Worm (Caenorhabditis elegans) whole organism, young adult: ENCODE measurements around the gene kvs-1.

Source experiments
- B0019.2 ChIP-seq: fragments of 200-800 bp; sonication (Bioruptor generic); conservative IDR thresholded peaks from 2 replicates; pipeline ENCODE4 v1.3.6; 2022; ENCODE audit warnings: missing genetic modification reagents, missing genetic modification characterization, missing compliant biosample characterization
- C06A6.2 ChIP-seq: fragments of 200-800 bp; sonication (Bioruptor generic); conservative IDR thresholded peaks from 2 replicates; pipeline ENCODE4 v1.3.6; 2022; ENCODE audit warnings: missing genetic modification characterization, missing compliant biosample characterization
- D2030.7 ChIP-seq: fragments of 200-800 bp; sonication (Bioruptor generic); IDR thresholded peaks from 2 replicates; pipeline ENCODE4 v1.3.6; 2022; ENCODE audit warnings: missing genetic modification reagents, missing genetic modification characterization, missing compliant biosample characterization
- F10E7.11 ChIP-seq: sonication (generic microtip); optimal IDR thresholded peaks from 2 replicates; lab custom pipeline; 2017; ENCODE audit warnings: mild to moderate bottlenecking, missing genetic modification characterization, moderate library complexity, missing compliant biosample characterization
- F22D6.2 ChIP-seq: sonication (generic microtip); optimal IDR thresholded peaks from 2 replicates; lab custom pipeline; 2016; ENCODE audit warnings: mild to moderate bottlenecking, missing genetic modification characterization, missing compliant biosample characterization
- F23B12.7 ChIP-seq: sonication (generic microtip); optimal IDR thresholded peaks from 2 replicates; lab custom pipeline; 2017; ENCODE audit warnings: missing genetic modification characterization, mild to moderate bottlenecking, missing compliant biosample characterization, antibody characterized with exemption, moderate library complexity; ENCODE audit not compliant: insufficient read depth
- F39B2.1 ChIP-seq: fragments of 200-800 bp; sonication (Bioruptor generic); IDR thresholded peaks from 2 replicates; pipeline ENCODE4 v1.3.6; 2022; ENCODE audit warnings: missing genetic modification reagents, missing genetic modification characterization, missing compliant biosample characterization
- F52B5.7 ChIP-seq: sonication (generic microtip); optimal IDR thresholded peaks from 2 replicates; lab custom pipeline; 2016; ENCODE audit warnings: mild to moderate bottlenecking, missing genetic modification characterization, missing compliant biosample characterization
- F55B11.4 ChIP-seq: sonication (generic microtip); optimal IDR thresholded peaks from 2 replicates; lab custom pipeline; 2016; ENCODE audit warnings: missing compliant biosample characterization, missing genetic modification characterization, borderline replicate concordance; ENCODE audit not compliant: insufficient read depth
- F57A8.1 ChIP-seq: fragments of 200-800 bp; sonication (Bioruptor generic); optimal IDR thresholded peaks from 2 replicates; lab custom pipeline; 2018; ENCODE audit warnings: mild to moderate bottlenecking, missing genetic modification characterization, moderate library complexity, missing compliant biosample characterization
- T07F8.4 ChIP-seq: sonication (generic microtip); optimal IDR thresholded peaks from 2 replicates; lab custom pipeline; 2016; ENCODE audit warnings: mild to moderate bottlenecking, missing genetic modification characterization, moderate library complexity, missing compliant biosample characterization
- Y95B8A.8 ChIP-seq: fragments of 200-800 bp; sonication (Bioruptor generic); IDR thresholded peaks from 2 replicates; pipeline ENCODE4 v1.3.6; 2022; ENCODE audit warnings: missing genetic modification reagents, missing genetic modification characterization, missing compliant biosample characterization
- ama-1 ChIP-seq, 3 experiments: fragments of 150-350 bp in 1 of 3; sonication (generic microtip) in 2 of 3; optimal IDR thresholded peaks; 2 replicates each; lab custom pipeline; 2014 to 2018; ENCODE audit warnings: missing biosample characterization in 2 of 3, missing genetic modification characterization in 2 of 3, missing genetic modification reagents in 2 of 3
- aptf-2 ChIP-seq: fragments of 200-800 bp; sonication (Bioruptor generic); conservative IDR thresholded peaks from 2 replicates; pipeline ENCODE4 v1.3.6; 2022; ENCODE audit warnings: missing genetic modification reagents, missing genetic modification characterization, missing compliant biosample characterization
- aptf-3 ChIP-seq: fragments of 200-800 bp; sonication (Bioruptor generic); IDR thresholded peaks from 2 replicates; pipeline ENCODE4 v1.3.6; 2022; ENCODE audit warnings: missing genetic modification characterization, missing compliant biosample characterization
- athp-1 ChIP-seq: sonication (generic microtip); optimal IDR thresholded peaks from 2 replicates; lab custom pipeline; 2017; ENCODE audit warnings: mild to moderate bottlenecking, missing genetic modification characterization, missing compliant biosample characterization
- bed-1 ChIP-seq: fragments of 200-800 bp; sonication (Bioruptor generic); IDR thresholded peaks from 2 replicates; pipeline ENCODE4 v1.3.6; 2022; ENCODE audit warnings: missing genetic modification reagents, missing genetic modification characterization, missing compliant biosample characterization
- cebp-2 ChIP-seq: fragments of 200-800 bp; sonication (Bioruptor generic); IDR thresholded peaks from 2 replicates; pipeline ENCODE4 v1.3.6; 2022; ENCODE audit warnings: missing genetic modification characterization, missing compliant biosample characterization
- ceh-27 ChIP-seq: fragments of 200-800 bp; sonication (Bioruptor generic); optimal IDR thresholded peaks from 2 replicates; lab custom pipeline; 2018; ENCODE audit warnings: mild to moderate bottlenecking, missing genetic modification characterization, moderate library complexity, missing compliant biosample characterization
- ceh-40 ChIP-seq: fragments of 200-800 bp; sonication (Bioruptor generic); IDR thresholded peaks from 2 replicates; pipeline ENCODE4 v1.3.6; 2022; ENCODE audit warnings: missing genetic modification characterization, missing compliant biosample characterization
- ceh-58 ChIP-seq: fragments of 200-800 bp; sonication (Bioruptor generic); IDR thresholded peaks from 2 replicates; pipeline ENCODE4 v1.3.6; 2022; ENCODE audit warnings: missing genetic modification characterization, missing compliant biosample characterization
- dpff-1 ChIP-seq: sonication (generic microtip); optimal IDR thresholded peaks from 2 replicates; lab custom pipeline; 2017; ENCODE audit warnings: mild to moderate bottlenecking, missing genetic modification characterization, missing compliant biosample characterization
- efl-1 ChIP-seq: fragments of 150-350 bp; optimal IDR thresholded peaks from 2 replicates; lab custom pipeline; 2014; ENCODE audit warnings: missing biosample characterization, missing genetic modification reagents, missing genetic modification characterization
- egl-18 ChIP-seq: fragments of 200-800 bp; sonication (Bioruptor generic); IDR thresholded peaks from 2 replicates; pipeline ENCODE4 v1.3.6; 2022; ENCODE audit warnings: missing genetic modification reagents, missing genetic modification characterization, missing compliant biosample characterization
- hlh-12 ChIP-seq: sonication (generic microtip); optimal IDR thresholded peaks from 2 replicates; lab custom pipeline; 2016; ENCODE audit warnings: missing genetic modification characterization, missing compliant biosample characterization
- hmg-1.2 ChIP-seq: fragments of 200-800 bp; sonication (Bioruptor generic); IDR thresholded peaks from 2 replicates; pipeline ENCODE4 v1.3.6; 2022; ENCODE audit warnings: missing genetic modification reagents, missing genetic modification characterization, missing compliant biosample characterization
- hmg-20 ChIP-seq: fragments of 200-800 bp; sonication (Bioruptor generic); IDR thresholded peaks from 2 replicates; pipeline ENCODE4 v1.3.6; 2022; ENCODE audit warnings: missing genetic modification reagents, missing genetic modification characterization, missing compliant biosample characterization
- lag-1 ChIP-seq: fragments of 200-800 bp; sonication (Bioruptor generic); IDR thresholded peaks from 2 replicates; pipeline ENCODE4 v1.3.6; 2022; ENCODE audit warnings: missing genetic modification reagents, missing genetic modification characterization, missing compliant biosample characterization
- lin-54 ChIP-seq: fragments of 200-800 bp; sonication (Bioruptor generic); optimal IDR thresholded peaks from 2 replicates; lab custom pipeline; 2018; ENCODE audit warnings: mild to moderate bottlenecking, missing genetic modification characterization, missing compliant biosample characterization
- madf-6 ChIP-seq: fragments of 200-800 bp; sonication (Bioruptor generic); IDR thresholded peaks from 2 replicates; pipeline ENCODE4 v1.3.6; 2022; ENCODE audit warnings: missing genetic modification reagents, missing genetic modification characterization, missing compliant biosample characterization
- madf-8 ChIP-seq: fragments of 200-800 bp; sonication (Bioruptor generic); conservative IDR thresholded peaks from 2 replicates; pipeline ENCODE4 v1.3.6; 2022; ENCODE audit warnings: missing genetic modification reagents, missing genetic modification characterization, missing compliant biosample characterization
- mcd-1 ChIP-seq: fragments of 200-800 bp; sonication (Bioruptor generic); IDR thresholded peaks from 2 replicates; pipeline ENCODE4 v1.3.6; 2022; ENCODE audit warnings: missing genetic modification reagents, missing genetic modification characterization, missing compliant biosample characterization
- mel-28 ChIP-seq: sonication (generic microtip); optimal IDR thresholded peaks from 2 replicates; lab custom pipeline; 2016; ENCODE audit warnings: borderline replicate concordance, mild to moderate bottlenecking, missing genetic modification characterization, missing compliant biosample characterization
- mes-4 ChIP-seq: sonication (generic microtip); optimal IDR thresholded peaks from 2 replicates; lab custom pipeline; 2016; ENCODE audit warnings: missing genotype, missing genetic modification characterization, missing compliant biosample characterization
- mxl-1 ChIP-seq: sonication (generic microtip); optimal IDR thresholded peaks from 2 replicates; lab custom pipeline; 2016; ENCODE audit warnings: missing genetic modification characterization, missing compliant biosample characterization
- nhr-120 ChIP-seq: fragments of 200-800 bp; sonication (Bioruptor generic); IDR thresholded peaks from 2 replicates; pipeline ENCODE4 v1.3.6; 2022; ENCODE audit warnings: missing genetic modification characterization, missing compliant biosample characterization
- nhr-179 ChIP-seq: sonication (generic microtip); optimal IDR thresholded peaks from 2 replicates; lab custom pipeline; 2016; ENCODE audit warnings: mild to moderate bottlenecking, missing genetic modification characterization, missing compliant biosample characterization
- nhr-27 ChIP-seq: fragments of 200-800 bp; sonication (Bioruptor generic); optimal IDR thresholded peaks from 2 replicates; lab custom pipeline; 2018; ENCODE audit warnings: mild to moderate bottlenecking, missing genetic modification characterization, moderate library complexity, missing compliant biosample characterization
- nhr-80 ChIP-seq: sonication (generic microtip); optimal IDR thresholded peaks from 2 replicates; lab custom pipeline; 2016; ENCODE audit warnings: missing genetic modification characterization, missing compliant biosample characterization
- snpc-3.4 ChIP-seq: sonication (generic microtip); optimal IDR thresholded peaks from 2 replicates; lab custom pipeline; 2017; ENCODE audit warnings: missing genetic modification characterization, mild to moderate bottlenecking, missing compliant biosample characterization, antibody characterized with exemption, moderate library complexity, missing genotype, missing genetic modification reagents
- snpc-4 ChIP-seq, 5 experiments: fragments of 150-350 bp in 1 of 5; sonication (generic microtip) in 4 of 5; optimal IDR thresholded peaks; 2 replicates each; lab custom pipeline; 2014 to 2018; ENCODE audit warnings: missing genetic modification characterization in 5 of 5, missing biosample characterization in 3 of 5, antibody characterized with exemption in 2 of 5, mild to moderate bottlenecking in 2 of 5, missing compliant biosample characterization in 2 of 5, missing genotype in 2 of 5, moderate library complexity in 2 of 5, missing genetic modification reagents in 1 of 5
- somi-1 ChIP-seq: fragments of 200-800 bp; sonication (Bioruptor generic); optimal IDR thresholded peaks from 2 replicates; lab custom pipeline; 2018; ENCODE audit warnings: mild to moderate bottlenecking, missing genetic modification characterization, missing compliant biosample characterization
- tbp1 ChIP-seq: fragments of 200-800 bp; sonication (Bioruptor generic); optimal IDR thresholded peaks from 2 replicates; lab custom pipeline; 2018; ENCODE audit warnings: mild to moderate bottlenecking, missing genetic modification characterization, missing compliant biosample characterization
- xnd-1 ChIP-seq: sonication (generic microtip); optimal IDR thresholded peaks from 2 replicates; lab custom pipeline; 2016; ENCODE audit warnings: missing genotype, missing genetic modification reagents, missing genetic modification characterization, missing compliant biosample characterization
- zim-3 ChIP-seq: sonication (generic microtip); optimal IDR thresholded peaks from 2 replicates; lab custom pipeline; 2017; ENCODE audit warnings: mild to moderate bottlenecking, missing genetic modification characterization, moderate library complexity, missing compliant biosample characterization
- ztf-26 ChIP-seq: sonication (generic microtip); optimal IDR thresholded peaks from 2 replicates; lab custom pipeline; 2017; ENCODE audit warnings: missing genetic modification characterization, missing compliant biosample characterization

Gene kvs-1

ce11 chrX:7664419-7664818 lies 42.5 kb downstream of the kvs-1 start (continued):
- no peak for TF ChIP-seq aptf-2
- no peak for TF ChIP-seq hmg-1.2 (GFP tag; lab: Robert Waterston, UW)
- no peak for TF ChIP-seq xnd-1 (tag; lab: Kevin White, UChicago)

- no peak for TF ChIP-seq mxl-1 (tag; lab: Kevin White, UChicago)
Measured at ce11 chrX:7662532-7662931, 44.4 kb downstream of the kvs-1 start.

DNA sequence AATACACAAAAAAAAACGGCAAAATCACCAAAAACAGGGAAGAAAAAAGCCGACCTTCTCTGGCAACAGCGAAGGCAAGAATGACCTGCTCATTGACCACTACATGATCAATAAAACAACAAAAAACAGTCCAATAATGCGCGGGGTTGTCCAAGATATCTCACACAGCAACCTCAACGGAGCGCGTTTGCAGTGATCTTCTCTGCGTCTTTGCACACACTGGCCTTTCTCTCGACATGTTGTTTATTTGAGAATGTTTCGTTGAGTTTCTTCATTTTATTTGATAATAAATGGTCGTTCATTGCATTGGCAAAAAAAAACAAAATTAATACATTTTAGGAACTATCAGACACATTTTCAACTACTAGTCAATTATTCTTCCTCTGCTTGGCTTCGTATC lies 45.3 kb downstream of the kvs-1 start:
- no peak for TF ChIP-seq F55B11.4 (tag; lab: Kevin White, UChicago)
- no peak for TF ChIP-seq athp-1
- TF ChIP-seq F22D6.2 = no peak
- TF ChIP-seq F10E7.11 (tag; lab: Kevin White, UChicago) = no peak
- TF ChIP-seq mcd-1 (GFP tag; lab: Robert Waterston, UW) = peak; percentile 63
- no peak for TF ChIP-seq madf-8 (GFP tag; lab: Robert Waterston, UW)
- TF ChIP-seq snpc-4 (GFP tag; optimal IDR thresholded peaks at IDR 0.05; lab: Kevin White, UChicago) = no peak
- TF ChIP-seq snpc-4 (tag; optimal IDR thresholded peaks at IDR 0.05; lab: Kevin White, UChicago) = no peak
- TF ChIP-seq lag-1 = no peak
- no peak for TF ChIP-seq nhr-27
- 0 out of 2 replicates have a peak, but pooled peaks have one; percentile 25 for TF ChIP-seq C06A6.2
- TF ChIP-seq F23B12.7 (tag; lab: Kevin White, UChicago) = peak; percentile 24
- TF ChIP-seq hmg-1.2 (GFP tag; lab: Robert Waterston, UW) = peak; percentile 17; the same call in 1 of the 2 replicates
- TF ChIP-seq B0019.2 (GFP tag; lab: Robert Waterston, UW) = no peak
- no peak for TF ChIP-seq nhr-179 (tag; lab: Kevin White, UChicago)
- TF ChIP-seq zim-3 (tag; lab: Kevin White, UChicago) = no peak
- TF ChIP-seq F39B2.1 (GFP tag; lab: Robert Waterston, UW) = no peak
- TF ChIP-seq mel-28 (tag; lab: Kevin White, UChicago) = no peak
- no peak for TF ChIP-seq hlh-12 (tag; lab: Kevin White, UChicago)
- no peak for TF ChIP-seq T07F8.4 (tag; lab: Kevin White, UChicago)
- TF ChIP-seq ceh-40 = no peak
- no peak for TF ChIP-seq Y95B8A.8 (GFP tag; lab: Robert Waterston, UW)
- TF ChIP-seq lin-54 (GFP tag; lab: Kevin White, UChicago) = no peak
- TF ChIP-seq cebp-2 (GFP tag; lab: Robert Waterston, UW) = no peak
- TF ChIP-seq ceh-58 = no peak
- no peak for TF ChIP-seq hmg-20 (GFP tag; lab: Robert Waterston, UW)
- no peak for TF ChIP-seq egl-18
- peak; percentile 45 for TF ChIP-seq nhr-80 (tag; lab: Kevin White, UChicago)
- no peak for TF ChIP-seq D2030.7
- no peak for TF ChIP-seq aptf-3 (GFP tag; lab: Robert Waterston, UW)
- no peak for TF ChIP-seq bed-1 (GFP tag; lab: Robert Waterston, UW)
- no peak for TF ChIP-seq mes-4
- TF ChIP-seq madf-6 = no peak
- TF ChIP-seq F52B5.7 (tag; lab: Kevin White, UChicago) = no peak
- peak; percentile 6 for TF ChIP-seq tbp1
- peak; percentile 25 for TF ChIP-seq efl-1 (GFP tag; lab: Kevin White, UChicago)
- TF ChIP-seq dpff-1 (tag; lab: Kevin White, UChicago) = no peak
- peak; percentile 13 for TF ChIP-seq ceh-27
- no peak for TF ChIP-seq F57A8.1 (GFP tag; lab: Kevin White, UChicago)
- peak; percentile 34 for TF ChIP-seq ama-1 (optimal IDR thresholded peaks at IDR 0.05; lab: Kevin White, UChicago)
- no peak for TF ChIP-seq ama-1 (GFP tag; optimal IDR thresholded peaks at IDR 0.05; lab: Kevin White, UChicago)
- TF ChIP-seq snpc-3.4 = no peak
- no peak for TF ChIP-seq nhr-120 (GFP tag; lab: Robert Waterston, UW)
- peak; percentile 6 for TF ChIP-seq ztf-26
- TF ChIP-seq somi-1 (GFP tag; lab: Kevin White, UChicago) = no peak
